Worm (Caenorhabditis elegans) whole organism, mixed stage, embryonic: Measurements from ENCODE around the gene srh-28.

Source experiments
- M03D4.4 ChIP-seq: sonication (generic microtip); optimal IDR thresholded peaks from 2 replicates; lab custom pipeline; 2017; ENCODE audit warnings: mild to moderate bottlenecking, missing genetic modification characterization, missing compliant biosample characterization
- ceh-39 ChIP-seq: fragments of 150-350 bp; optimal IDR thresholded peaks from 2 replicates; lab custom pipeline; 2014; ENCODE audit warnings: missing biosample characterization, missing genetic modification characterization
- ceh-43 ChIP-seq: fragments of 200-800 bp; sonication (Bioruptor generic); optimal IDR thresholded peaks from 2 replicates; lab custom pipeline; 2018; ENCODE audit warnings: mild to moderate bottlenecking, missing genetic modification characterization, moderate library complexity, missing compliant biosample characterization
- ceh-83 ChIP-seq: fragments of 200-800 bp; sonication (Bioruptor generic); optimal IDR thresholded peaks from 2 replicates; lab custom pipeline; 2018; ENCODE audit warnings: mild to moderate bottlenecking, missing genetic modification characterization, missing compliant biosample characterization
- ces-1 ChIP-seq: fragments of 150-350 bp; optimal IDR thresholded peaks from 2 replicates; lab custom pipeline; 2014; ENCODE audit warnings: missing biosample characterization, missing genetic modification reagents, missing genetic modification characterization
- drap-1 ChIP-seq: fragments of 200-800 bp; sonication (Bioruptor generic); optimal IDR thresholded peaks from 3 replicates; lab custom pipeline; 2018; ENCODE audit warnings: mild to moderate bottlenecking, missing genetic modification characterization, missing compliant biosample characterization
- elt-1 ChIP-seq: sonication (generic microtip); optimal IDR thresholded peaks from 2 replicates; lab custom pipeline; 2017; ENCODE audit warnings: missing genetic modification characterization, mild to moderate bottlenecking, missing compliant biosample characterization, antibody characterized with exemption, moderate library complexity, borderline replicate concordance; ENCODE audit not compliant: insufficient read depth
- elt-3 ChIP-seq: fragments of 150-350 bp; optimal IDR thresholded peaks from 2 replicates; lab custom pipeline; 2014; ENCODE audit warnings: missing biosample characterization, missing genetic modification characterization
- flh-1 ChIP-seq: fragments of 200-800 bp; sonication (Bioruptor generic); optimal IDR thresholded peaks from 2 replicates; lab custom pipeline; 2018; ENCODE audit warnings: mild to moderate bottlenecking, missing genetic modification characterization, moderate library complexity, missing compliant biosample characterization
- ham-2 ChIP-seq: fragments of 200-800 bp; sonication (Bioruptor generic); optimal IDR thresholded peaks from 2 replicates; lab custom pipeline; 2018; ENCODE audit warnings: mild to moderate bottlenecking, missing genetic modification characterization, missing compliant biosample characterization
- hlh-1 ChIP-seq: fragments of 150-350 bp; optimal IDR thresholded peaks from 2 replicates; lab custom pipeline; 2014; ENCODE audit warnings: missing biosample characterization, missing genetic modification reagents, missing genetic modification characterization
- lin-13 ChIP-seq: fragments of 150-350 bp; optimal IDR thresholded peaks from 2 replicates; lab custom pipeline; 2014; ENCODE audit warnings: missing biosample characterization, missing genetic modification characterization
- lin-32 ChIP-seq: fragments of 200-800 bp; sonication (Bioruptor generic); optimal IDR thresholded peaks from 2 replicates; lab custom pipeline; 2018; ENCODE audit warnings: mild to moderate bottlenecking, missing genetic modification characterization, missing compliant biosample characterization
- lsy-2 ChIP-seq: fragments of 150-350 bp; optimal IDR thresholded peaks from 2 replicates; lab custom pipeline; 2014; ENCODE audit warnings: missing biosample characterization, missing genetic modification characterization
- mab-5 ChIP-seq: fragments of 150-350 bp; optimal IDR thresholded peaks from 2 replicates; lab custom pipeline; 2014; ENCODE audit warnings: missing biosample characterization, missing genetic modification characterization
- mls-2 ChIP-seq: sonication (generic microtip); optimal IDR thresholded peaks from 2 replicates; lab custom pipeline; 2016; ENCODE audit warnings: mild to moderate bottlenecking, missing genetic modification characterization, moderate library complexity, missing compliant biosample characterization
- nhr-2 ChIP-seq: fragments of 150-350 bp; optimal IDR thresholded peaks from 2 replicates; lab custom pipeline; 2014; ENCODE audit warnings: missing biosample characterization, missing genetic modification characterization
- nhr-237 ChIP-seq: fragments of 150-350 bp; optimal IDR thresholded peaks from 2 replicates; lab custom pipeline; 2014; ENCODE audit warnings: missing biosample characterization, missing genetic modification characterization
- nhr-28 ChIP-seq: fragments of 150-350 bp; optimal IDR thresholded peaks from 2 replicates; lab custom pipeline; 2014; ENCODE audit warnings: missing biosample characterization, missing genetic modification characterization
- nhr-76 ChIP-seq: sonication (generic microtip); optimal IDR thresholded peaks from 2 replicates; lab custom pipeline; 2017; ENCODE audit warnings: missing biosample characterization, missing genetic modification characterization
- pha-4 ChIP-seq: fragments of 150-350 bp; optimal IDR thresholded peaks from 2 replicates; lab custom pipeline; 2018; ENCODE audit warnings: missing biosample characterization, missing genetic modification reagents, missing genetic modification characterization
- snpc-4 ChIP-seq: fragments of 150-350 bp; optimal IDR thresholded peaks from 2 replicates; lab custom pipeline; 2014; ENCODE audit warnings: missing biosample characterization, missing genetic modification characterization
- tbx-8 ChIP-seq: fragments of 200-800 bp; sonication (Bioruptor generic); optimal IDR thresholded peaks from 2 replicates; lab custom pipeline; 2018; ENCODE audit warnings: mild to moderate bottlenecking, missing genetic modification characterization, moderate library complexity, missing compliant biosample characterization
- unc-120 ChIP-seq: sonication (generic microtip); optimal IDR thresholded peaks from 2 replicates; lab custom pipeline; 2017; ENCODE audit warnings: missing genetic modification characterization, missing compliant biosample characterization; ENCODE audit not compliant: poor library complexity, severe bottlenecking
- unc-39 ChIP-seq: fragments of 150-350 bp; optimal IDR thresholded peaks from 2 replicates; lab custom pipeline; 2014; ENCODE audit warnings: missing biosample characterization, missing genetic modification characterization
- unc-62 ChIP-seq: fragments of 150-350 bp; optimal IDR thresholded peaks from 2 replicates; lab custom pipeline; 2014; ENCODE audit warnings: missing biosample characterization, missing genetic modification reagents, missing genetic modification characterization
- zip-8 ChIP-seq: fragments of 150-350 bp; optimal IDR thresholded peaks from 2 replicates; lab custom pipeline; 2014; ENCODE audit warnings: missing biosample characterization, missing genetic modification characterization
- ztf-11 ChIP-seq: fragments of 150-350 bp; optimal IDR thresholded peaks from 2 replicates; lab custom pipeline; 2014; ENCODE audit warnings: missing biosample characterization, missing genetic modification characterization

Gene srh-28

DNA sequence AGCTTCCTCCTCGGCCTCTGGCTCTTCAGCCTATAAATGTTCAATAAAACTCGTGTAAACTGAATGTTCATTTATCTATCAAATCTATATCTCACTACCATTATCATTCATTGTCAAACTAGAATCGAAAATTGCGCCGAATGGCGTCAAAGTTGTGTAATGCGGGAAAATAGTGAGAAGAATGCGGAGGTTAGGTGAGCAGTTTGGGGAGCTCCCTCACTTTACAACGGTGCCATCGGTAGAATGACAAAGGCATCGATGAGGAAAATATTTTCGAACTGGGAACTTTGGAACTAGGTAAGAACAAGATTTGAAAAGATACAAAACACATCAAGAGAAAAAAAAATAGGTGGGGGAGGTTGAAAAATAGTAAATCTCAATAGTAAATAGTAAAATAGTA is 8.0 kb downstream of the srh-28 start:
- TF ChIP-seq ztf-11 (tag; lab: Kevin White, UChicago) (no peak), hlh-1 (tag; lab: Kevin White, UChicago) (peak; percentile 60), unc-39 (tag; lab: Kevin White, UChicago) (no peak), unc-120 (tag; lab: Kevin White, UChicago) (peak; percentile 47), elt-3 (tag; lab: Kevin White, UChicago) (no peak), drap-1 (no peak), flh-1 (no peak)
- TF ChIP-seq, all 35 proteins: peak for 2

DNA sequence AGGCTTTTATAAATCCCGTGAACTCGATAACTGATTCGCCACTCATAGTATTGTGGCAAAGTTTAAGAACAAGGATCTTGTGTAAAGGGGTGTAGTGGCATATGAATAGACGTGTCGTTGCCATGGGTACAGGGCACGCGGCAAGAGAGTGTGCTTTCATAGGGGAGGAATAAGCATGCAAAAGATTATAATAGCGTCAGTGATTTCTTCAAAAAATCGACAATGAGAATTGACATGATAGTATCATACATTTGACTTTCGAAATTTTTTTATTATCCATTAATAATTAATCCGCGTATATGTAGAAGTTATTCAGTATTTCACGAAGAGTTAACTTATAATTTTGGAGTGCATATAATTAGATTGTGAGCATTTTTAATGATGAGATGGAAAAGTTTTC is 10.6 kb downstream of the srh-28 start, which contains the start of gene bbs-8:
TSS of gene bbs-8 (minus strand) at position 101 of the 400 bp plus-strand sequence.
- TF ChIP-seq lin-32 (GFP tag; lab: Kevin White, UChicago) (no peak), mls-2 (tag; lab: Kevin White, UChicago) (no peak), nhr-2 (tag; lab: Kevin White, UChicago) (no peak), lin-13 (tag; lab: Kevin White, UChicago) (no peak), mab-5 (no peak), tbx-8 (GFP tag; lab: Kevin White, UChicago) (no peak), nhr-76 (tag; lab: Kevin White, UChicago) (no peak), unc-39 (tag; lab: Kevin White, UChicago) (no peak), ceh-43 (GFP tag; lab: Kevin White, UChicago) (no peak), elt-3 (tag; lab: Kevin White, UChicago) (no peak), snpc-4 (no peak), M03D4.4 (tag; lab: Kevin White, UChicago) (no peak), ceh-39 (tag; lab: Kevin White, UChicago) (no peak), ztf-11 (tag; lab: Kevin White, UChicago) (no peak)

DNA sequence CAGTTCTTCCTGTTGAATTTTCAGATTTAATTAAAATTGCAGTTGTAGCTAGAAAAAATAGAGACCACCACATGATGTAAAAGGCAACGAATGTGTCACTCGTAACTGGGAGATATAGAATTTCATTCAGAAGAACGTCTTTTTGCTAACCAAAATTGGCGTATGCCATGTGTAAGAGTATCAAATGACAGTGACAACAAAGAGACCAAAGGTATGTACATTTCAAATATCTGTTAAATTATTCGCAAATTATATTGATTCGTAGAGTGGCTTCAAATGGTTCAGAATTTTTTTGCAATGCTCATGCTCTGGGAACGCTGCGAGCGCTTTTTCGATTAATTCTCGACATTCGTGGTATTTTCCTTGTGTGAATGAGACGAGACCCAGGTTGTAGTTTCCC is 13.2 kb downstream of the srh-28 start, which contains the start of gene T25F10.4:
TSS of gene T25F10.4 (minus strand) at position 101 of the 400 bp plus-strand sequence.
- no peak for TF ChIP-seq snpc-4
- no peak for TF ChIP-seq ham-2 (GFP tag; lab: Kevin White, UChicago)
- no peak for TF ChIP-seq mab-5
- no peak for TF ChIP-seq nhr-237 (tag; lab: Kevin White, UChicago)
- no peak for TF ChIP-seq elt-3 (tag; lab: Kevin White, UChicago)
- TF ChIP-seq ces-1 (GFP tag; lab: Kevin White, UChicago), result no peak
- no peak for TF ChIP-seq ceh-83
- no peak for TF ChIP-seq nhr-2 (tag; lab: Kevin White, UChicago)
- no peak for TF ChIP-seq tbx-8 (GFP tag; lab: Kevin White, UChicago)
- no peak for TF ChIP-seq M03D4.4 (tag; lab: Kevin White, UChicago)
- TF ChIP-seq unc-39 (tag; lab: Kevin White, UChicago), result no peak
- no peak for TF ChIP-seq pha-4 (tag; lab: Kevin White, UChicago)
- TF ChIP-seq nhr-76 (tag; lab: Kevin White, UChicago), result no peak
- no peak for TF ChIP-seq elt-1
- no peak for TF ChIP-seq nhr-28 (tag; lab: Kevin White, UChicago)
- no peak for TF ChIP-seq ceh-43 (GFP tag; lab: Kevin White, UChicago)
- no peak for TF ChIP-seq unc-120 (tag; lab: Kevin White, UChicago)

DNA sequence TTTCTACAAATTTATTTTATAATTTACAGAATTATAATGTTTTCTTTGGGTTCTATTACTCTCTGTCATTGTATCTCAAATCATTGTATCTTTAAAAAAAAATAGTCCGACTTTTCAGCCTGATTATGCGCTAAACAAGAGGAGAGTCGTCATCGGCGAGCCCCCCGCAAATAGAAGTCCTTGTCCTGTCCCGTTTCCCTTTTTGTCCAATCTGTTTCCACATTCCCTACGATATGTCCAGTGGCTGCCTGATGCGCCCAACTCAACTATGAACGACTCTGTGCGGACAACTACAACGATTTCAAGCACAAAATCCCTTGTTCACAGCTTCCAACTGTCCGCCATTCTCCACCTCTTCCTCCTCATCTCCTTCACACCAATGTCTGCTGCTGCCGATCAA is 17.6 kb downstream of the srh-28 start, which contains the start of gene dbl-1:
TSS of gene dbl-1 (plus strand) at position 119 of the 400 bp plus-strand sequence.
- TF ChIP-seq unc-120 (tag; lab: Kevin White, UChicago) (no peak), pha-4 (tag; lab: Kevin White, UChicago) (no peak), ztf-11 (tag; lab: Kevin White, UChicago) (no peak), zip-8 (tag; lab: Kevin White, UChicago) (no peak), tbx-8 (GFP tag; lab: Kevin White, UChicago) (no peak), nhr-76 (tag; lab: Kevin White, UChicago) (no peak), M03D4.4 (tag; lab: Kevin White, UChicago) (no peak), mls-2 (tag; lab: Kevin White, UChicago) (no peak), unc-62 (GFP tag; lab: Kevin White, UChicago) (no peak)
- TF ChIP-seq, all 35 proteins: peak for 0

DNA sequence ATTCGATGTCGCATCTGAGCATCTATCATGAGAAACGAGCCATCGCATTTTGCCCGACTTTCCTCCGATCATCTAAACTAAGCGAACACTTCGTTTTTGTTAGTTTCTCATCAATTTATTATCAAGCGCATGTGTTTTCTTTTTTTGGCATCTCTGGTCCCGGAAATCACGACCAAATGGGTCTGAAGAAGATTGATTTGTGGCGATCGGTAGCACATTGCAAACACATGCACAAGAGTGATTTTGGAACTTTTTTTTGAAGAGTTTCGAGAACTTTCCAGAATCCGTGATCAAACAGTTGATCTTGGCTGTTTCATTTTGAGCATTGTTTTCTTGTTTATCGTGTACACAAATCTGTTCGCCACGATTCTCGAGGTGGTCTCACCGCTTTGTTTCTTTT is 22.4 kb downstream of the srh-28 start:
- TF ChIP-seq M03D4.4 (tag; lab: Kevin White, UChicago) (no peak), zip-8 (tag; lab: Kevin White, UChicago) (no peak), lin-13 (tag; lab: Kevin White, UChicago) (no peak), lsy-2 (tag; lab: Kevin White, UChicago) (no peak), ztf-11 (tag; lab: Kevin White, UChicago) (no peak), ces-1 (GFP tag; lab: Kevin White, UChicago) (no peak), flh-1 (no peak), hlh-1 (tag; lab: Kevin White, UChicago) (no peak), elt-1 (no peak), snpc-4 (no peak), mab-5 (no peak)
